Fruit fly (Drosophila melanogaster): ENCODE data around the gene Pop5.
A peak's percentile ranks its signal among the peaks of the same experiment; 100 is the strongest.

The Pop5 gene

DNA sequence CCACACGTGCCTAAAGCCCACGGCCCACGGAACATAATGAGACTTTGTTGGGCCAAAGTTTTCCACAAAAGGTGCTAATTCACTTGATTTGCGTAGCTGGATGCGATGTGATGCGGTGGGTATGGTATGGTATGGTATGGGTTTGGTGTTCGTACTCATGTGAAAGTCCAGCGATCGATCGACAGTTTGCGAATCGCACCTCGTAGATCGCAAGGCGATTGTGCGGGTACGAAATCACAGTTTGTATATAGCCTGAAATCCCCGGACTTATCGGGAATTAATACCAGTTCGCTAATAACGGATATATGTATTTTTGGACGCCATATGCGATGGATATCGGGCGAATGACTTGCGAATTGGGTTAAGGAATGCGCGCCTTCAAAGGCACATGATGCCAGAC, 36.9 kb downstream of the Pop5 start:
- no peak for TF ChIP-seq salr (GFP tag; optimal IDR thresholded peaks at IDR 0.05)
- no peak for TF ChIP-seq vri (GFP tag; optimal IDR thresholded peaks at IDR 0.05)
- TF ChIP-seq Sox14 (GFP tag; optimal IDR thresholded peaks at IDR 0.05), result no peak
- no peak for TF ChIP-seq Eip78C (GFP tag)
- no peak for TF ChIP-seq CG16779 (tag; optimal IDR thresholded peaks at IDR 0.05)
- TF ChIP-seq dac (GFP tag; optimal IDR thresholded peaks at IDR 0.05), result no peak
- no peak for TF ChIP-seq CG11762 (GFP tag; optimal IDR thresholded peaks at IDR 0.05; ENCODE audit: insufficient read depth)
- TF ChIP-seq Smox (GFP tag; optimal IDR thresholded peaks at IDR 0.05), result no peak
- TF ChIP-seq pdm3 (GFP tag; optimal IDR thresholded peaks at IDR 0.05), result no peak
- no peak for TF ChIP-seq Met (GFP tag; optimal IDR thresholded peaks at IDR 0.05)
- TF ChIP-seq CG10669 (GFP tag; optimal IDR thresholded peaks at IDR 0.05), result no peak

DNA sequence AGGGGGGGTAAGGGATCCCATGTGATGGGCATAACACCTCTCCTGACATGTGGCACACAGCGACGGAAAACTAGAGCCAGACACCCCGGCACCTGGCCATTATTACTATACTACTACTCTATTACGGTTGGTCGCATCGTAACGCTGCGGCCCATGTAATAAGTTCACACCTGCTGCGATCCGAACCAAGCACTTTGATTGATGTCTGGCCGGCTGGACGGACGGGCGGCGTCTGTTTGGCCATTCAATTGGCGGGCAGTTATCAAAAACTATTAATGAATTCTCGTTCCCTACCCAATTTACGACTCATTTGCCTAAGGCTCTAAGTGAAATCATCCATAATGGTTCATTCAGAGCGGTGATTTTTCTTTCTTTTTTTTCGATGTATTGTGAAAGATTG, 37.3 kb downstream of the Pop5 start:
- TF ChIP-seq Eip78C (GFP tag) (no peak), fkh (GFP tag; optimal IDR thresholded peaks at IDR 0.05) (peak; percentile 58)

DNA sequence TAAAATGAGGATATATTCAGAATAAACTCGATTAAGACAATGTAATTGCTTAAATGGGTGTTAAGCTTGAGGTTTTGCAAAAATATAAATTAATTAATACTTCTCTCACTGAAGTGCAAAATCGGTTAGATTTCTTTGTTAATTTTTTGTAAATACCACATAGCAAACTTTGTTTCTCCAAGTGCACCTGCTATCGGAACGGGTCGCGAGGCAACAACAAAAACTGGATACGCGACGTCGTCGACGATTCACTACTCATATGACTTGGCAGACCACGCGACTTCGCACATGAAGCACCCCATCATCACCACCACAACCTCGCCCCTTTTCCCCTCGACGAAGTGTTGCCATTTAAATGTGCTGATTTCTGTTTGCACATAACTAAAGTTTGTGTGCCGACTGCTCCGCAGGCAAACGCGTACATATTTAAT, 37.8 kb downstream of the Pop5 start:
- TF ChIP-seq Sox15 (GFP tag; optimal IDR thresholded peaks at IDR 0.05), result peak; percentile 44
- TF ChIP-seq Eip75B (GFP tag; optimal IDR thresholded peaks at IDR 0.05), result peak; percentile 11
- TF ChIP-seq CG11762 (GFP tag; optimal IDR thresholded peaks at IDR 0.05; ENCODE audit: insufficient read depth), result peak; percentile 25
- TF ChIP-seq CG11902 (GFP tag; optimal IDR thresholded peaks at IDR 0.05), result peak; percentile 47
- TF ChIP-seq Lpt (GFP tag; optimal IDR thresholded peaks at IDR 0.05), result peak; percentile 48
- peak; percentile 64 for TF ChIP-seq CG15336 (GFP tag; IDR thresholded peaks at IDR 0.05)
- TF ChIP-seq ss (GFP tag; optimal IDR thresholded peaks at IDR 0.05), result peak; percentile 13 to 19
- TF ChIP-seq cyc (GFP tag; optimal IDR thresholded peaks at IDR 0.05), result peak; percentile 27
- peak; percentile 43 for TF ChIP-seq CG34406 (GFP tag; optimal IDR thresholded peaks at IDR 0.05)
- peak; percentile 60 for TF ChIP-seq CG32006 (GFP tag; optimal IDR thresholded peaks at IDR 0.05)
- peak; percentile 23 for TF ChIP-seq Sox102F (GFP tag; optimal IDR thresholded peaks at IDR 0.05)
- TF ChIP-seq Eip78C (GFP tag), result peak; percentile 88
- TF ChIP-seq CG6276 (GFP tag; optimal IDR thresholded peaks at IDR 0.05), result peak; percentile 50
- peak; percentile 50 for TF ChIP-seq Sox14 (GFP tag; optimal IDR thresholded peaks at IDR 0.05)
- TF ChIP-seq CG1621 (tag; optimal IDR thresholded peaks at IDR 0.05), result peak; percentile 11
- peak; percentile 50 for TF ChIP-seq Hr4 (GFP tag; optimal IDR thresholded peaks at IDR 0.05)
- peak; percentile 75 for TF ChIP-seq CG6163 (GFP tag; IDR thresholded peaks at IDR 0.05)
- peak; percentile 41 for TF ChIP-seq Smox (GFP tag; optimal IDR thresholded peaks at IDR 0.05)
- peak; percentile 19 for TF ChIP-seq esn (GFP tag; optimal IDR thresholded peaks at IDR 0.05)
- TF ChIP-seq CG3032 (tag; optimal IDR thresholded peaks at IDR 0.05), result peak; percentile 56
- TF ChIP-seq eg (GFP tag; IDR thresholded peaks at IDR 0.05), result peak; percentile 75
- peak; percentile 22 for TF ChIP-seq fd59A (GFP tag; optimal IDR thresholded peaks at IDR 0.05)
- no peak for TF ChIP-seq Eip93F (GFP tag; optimal IDR thresholded peaks at IDR 0.05)
- TF ChIP-seq acj6 (GFP tag; optimal IDR thresholded peaks at IDR 0.05), result peak; percentile 57
- TF ChIP-seq CG11294 (GFP tag; IDR thresholded peaks at IDR 0.05), result peak; percentile 36; the same call in 1 of the 2 replicates
- TF ChIP-seq CG9139 (GFP tag; optimal IDR thresholded peaks at IDR 0.05), result no peak
- TF ChIP-seq Ets96B (tag; optimal IDR thresholded peaks at IDR 0.05), result peak; percentile 50
- peak; percentile 44 for TF ChIP-seq CG4318 (GFP tag; optimal IDR thresholded peaks at IDR 0.05)
- TF ChIP-seq net (GFP tag; optimal IDR thresholded peaks at IDR 0.05), result peak; percentile 51
- peak; percentile 8 for TF ChIP-seq Ets21C (GFP tag; optimal IDR thresholded peaks at IDR 0.05)
- TF ChIP-seq CG6854 (GFP tag; optimal IDR thresholded peaks at IDR 0.05), result no peak
- TF ChIP-seq Blimp-1 (GFP tag; optimal IDR thresholded peaks at IDR 0.05), result no peak
- TF ChIP-seq fd85E (GFP tag; optimal IDR thresholded peaks at IDR 0.05), result no peak
- TF ChIP-seq Met (GFP tag; optimal IDR thresholded peaks at IDR 0.05), result peak; percentile 32
- TF ChIP-seq CG6808 (GFP tag; optimal IDR thresholded peaks at IDR 0.05), result peak; percentile 51
- TF ChIP-seq fkh (GFP tag; optimal IDR thresholded peaks at IDR 0.05), result peak; percentile 59
- TF ChIP-seq CG31627 (GFP tag; optimal IDR thresholded peaks at IDR 0.05), result peak; percentile 30
- peak; percentile 29 for TF ChIP-seq CG8319 (GFP tag; optimal IDR thresholded peaks at IDR 0.05)
- TF ChIP-seq dsx (GFP tag; optimal IDR thresholded peaks at IDR 0.05; ENCODE audit: poor library complexity, severe bottlenecking), result peak; percentile 41
- TF ChIP-seq Hr38 (GFP tag; optimal IDR thresholded peaks at IDR 0.05), result no peak
- TF ChIP-seq CG3919 (GFP tag; optimal IDR thresholded peaks at IDR 0.05), result peak; percentile 59
